Fruit fly (Drosophila melanogaster) whole organism, embryonic: Measurements from ENCODE around the gene TBC1D16.
A peak's percentile ranks its signal among the peaks of the same experiment; 100 is the strongest.

ENCODE experiments used
- Atf3 ChIP-seq: fragments of 200-800 bp; sonication (Bioruptor generic); optimal IDR thresholded peaks from 3 replicates; lab custom pipeline; 2016; ENCODE audit warnings: missing biosample characterization, missing genetic modification characterization
- Bteb2 ChIP-seq: fragments of 200-800 bp; sonication (Bioruptor generic); optimal IDR thresholded peaks from 2 replicates; lab custom pipeline; 2016; ENCODE audit warnings: missing biosample characterization, missing genetic modification characterization
- CG1024 ChIP-seq: fragments of 200-800 bp; sonication (Bioruptor generic); IDR thresholded peaks from 2 replicates; pipeline ENCODE4 v1.3.6; 2022; ENCODE audit warnings: missing biosample characterization, missing genetic modification characterization
- CG11247 ChIP-seq: fragments of 200-800 bp; sonication (Bioruptor generic); IDR thresholded peaks from 2 replicates; pipeline ENCODE4 v1.3.6; 2022; ENCODE audit warnings: missing biosample characterization, missing genetic modification characterization
- CG11696 ChIP-seq: fragments of 200-800 bp; sonication (Bioruptor generic); IDR thresholded peaks from 2 replicates; pipeline ENCODE4 v1.3.6; 2022; ENCODE audit warnings: missing biosample characterization, missing genetic modification characterization
- CG14014 ChIP-seq: fragments of 200-800 bp; sonication (Bioruptor generic); IDR thresholded peaks from 2 replicates; pipeline ENCODE4 v1.3.6; 2022; ENCODE audit warnings: missing biosample characterization, missing genetic modification characterization
- CG14050 ChIP-seq: fragments of 200-800 bp; sonication (Bioruptor generic); IDR thresholded peaks from 3 replicates; pipeline ENCODE4 v1.3.6; 2022; ENCODE audit warnings: missing biosample characterization, missing genetic modification characterization
- CG15011 ChIP-seq: fragments of 200-800 bp; sonication (Bioruptor generic); optimal IDR thresholded peaks from 3 replicates; lab custom pipeline; 2018; ENCODE audit warnings: missing biosample characterization, mild to moderate bottlenecking, missing genetic modification characterization
- CG16813 ChIP-seq: fragments of 200-800 bp; sonication (Bioruptor generic); IDR thresholded peaks from 3 replicates; pipeline ENCODE4 v1.3.6; 2022; ENCODE audit warnings: missing biosample characterization, missing genetic modification characterization; ENCODE audit not compliant: partially characterized antibody
- CG17829 ChIP-seq: fragments of 200-800 bp; optimal IDR thresholded peaks from 2 replicates; lab custom pipeline; 2019; ENCODE audit warnings: missing biosample characterization, mild to moderate bottlenecking, missing genetic modification characterization, moderate library complexity
- CG1792 ChIP-seq: fragments of 200-800 bp; sonication (Bioruptor generic); optimal IDR thresholded peaks from 2 replicates; lab custom pipeline; 2016; ENCODE audit warnings: missing biosample characterization, missing genetic modification characterization
- CG2129 ChIP-seq: fragments of 200-800 bp; sonication (Bioruptor generic); IDR thresholded peaks from 2 replicates; pipeline ENCODE4 v1.3.6; 2022; ENCODE audit warnings: missing biosample characterization, missing genetic modification characterization; ENCODE audit not compliant: partially characterized antibody
- CG43689 ChIP-seq: fragments of 200-800 bp; sonication (Bioruptor generic); IDR thresholded peaks from 2 replicates; pipeline ENCODE4 v1.3.6; 2022; ENCODE audit warnings: missing biosample characterization, missing genetic modification characterization
- CG4617 ChIP-seq: fragments of 200-800 bp; sonication (Bioruptor generic); optimal IDR thresholded peaks from 3 replicates; lab custom pipeline; 2016; ENCODE audit warnings: missing biosample characterization, missing genetic modification characterization, borderline replicate concordance
- CG4820 ChIP-seq: fragments of 200-800 bp; sonication (Bioruptor generic); optimal IDR thresholded peaks from 3 replicates; lab custom pipeline; 2016; ENCODE audit warnings: missing biosample characterization, missing genetic modification characterization
- CG5180 ChIP-seq: fragments of 200-800 bp; sonication (Bioruptor generic); optimal IDR thresholded peaks from 3 replicates; lab custom pipeline; 2017; ENCODE audit warnings: missing biosample characterization, missing genetic modification characterization, mild to moderate bottlenecking, moderate library complexity, missing genetic modification reagents
- CG7271 ChIP-seq: fragments of 200-800 bp; sonication (Bioruptor generic); optimal IDR thresholded peaks from 2 replicates; lab custom pipeline; 2018; ENCODE audit warnings: missing biosample characterization, mild to moderate bottlenecking, missing genetic modification characterization, moderate library complexity
- CkIIα-i1 ChIP-seq: fragments of 200-800 bp; sonication (Bioruptor generic); IDR thresholded peaks from 2 replicates; pipeline ENCODE4 v1.3.6; 2022; ENCODE audit warnings: missing biosample characterization, missing genetic modification characterization
- Drgx ChIP-seq: fragments of 200-800 bp; sonication (Bioruptor generic); IDR thresholded peaks from 2 replicates; pipeline ENCODE4 v1.3.6; 2022; ENCODE audit warnings: missing biosample characterization, missing genetic modification characterization
- Fer1 ChIP-seq: fragments of 200-800 bp; sonication (Bioruptor generic); optimal IDR thresholded peaks from 2 replicates; lab custom pipeline; 2017; ENCODE audit warnings: missing biosample characterization, mild to moderate bottlenecking, missing genetic modification characterization
- HLH4C ChIP-seq: fragments of 200-800 bp; sonication (Bioruptor generic); IDR thresholded peaks from 3 replicates; pipeline ENCODE4 v1.3.6; 2022; ENCODE audit warnings: missing biosample characterization, missing genetic modification characterization; ENCODE audit not compliant: partially characterized antibody
- HLHmδ ChIP-seq: fragments of 200-800 bp; sonication (Bioruptor generic); optimal IDR thresholded peaks from 2 replicates; lab custom pipeline; 2018; ENCODE audit warnings: missing biosample characterization, mild to moderate bottlenecking, missing genetic modification characterization, moderate library complexity
- Jarid2 ChIP-seq: fragments of 200-800 bp; sonication (Bioruptor generic); optimal IDR thresholded peaks from 3 replicates; lab custom pipeline; 2017; ENCODE audit warnings: mild to moderate bottlenecking, missing biosample characterization, missing genetic modification reagents, missing genetic modification characterization
- Optix ChIP-seq: fragments of 200-800 bp; sonication (Bioruptor generic); IDR thresholded peaks from 3 replicates; pipeline ENCODE4 v1.3.6; 2022; ENCODE audit warnings: missing biosample characterization, missing genetic modification characterization
- PHDP ChIP-seq: fragments of 200-800 bp; sonication (Bioruptor generic); optimal IDR thresholded peaks from 3 replicates; lab custom pipeline; 2018; ENCODE audit warnings: missing biosample characterization, mild to moderate bottlenecking, missing genetic modification characterization, moderate library complexity
- Rx ChIP-seq: fragments of 200-800 bp; sonication (Bioruptor generic); IDR thresholded peaks from 2 replicates; pipeline ENCODE4 v1.3.6; 2022; ENCODE audit warnings: missing biosample characterization, missing genetic modification characterization
- Sry-δ ChIP-seq: fragments of 200-800 bp; sonication (Bioruptor generic); optimal IDR thresholded peaks from 2 replicates; lab custom pipeline; 2016; ENCODE audit warnings: missing biosample characterization, missing genetic modification characterization
- Ssrp ChIP-seq: fragments of 200-800 bp; sonication (Bioruptor generic); optimal IDR thresholded peaks from 2 replicates; lab custom pipeline; 2018; ENCODE audit warnings: missing biosample characterization, mild to moderate bottlenecking, missing genetic modification characterization, moderate library complexity
- ac ChIP-seq: fragments of 200-800 bp; sonication (Bioruptor generic); optimal IDR thresholded peaks from 3 replicates; lab custom pipeline; 2017; ENCODE audit warnings: missing biosample characterization, mild to moderate bottlenecking, missing genetic modification characterization
- ap ChIP-seq: fragments of 200-800 bp; sonication (Bioruptor generic); IDR thresholded peaks from 2 replicates; pipeline ENCODE4 v1.3.6; 2022; ENCODE audit warnings: missing biosample characterization, missing genetic modification characterization
- ara ChIP-seq: fragments of 200-800 bp; sonication (Bioruptor generic); IDR thresholded peaks from 2 replicates; pipeline ENCODE4 v1.3.6; 2022; ENCODE audit warnings: missing biosample characterization, missing genetic modification characterization
- bbx ChIP-seq: fragments of 200-800 bp; sonication (Bioruptor generic); IDR thresholded peaks from 2 replicates; pipeline ENCODE4 v1.3.6; 2022; ENCODE audit warnings: missing biosample characterization, missing genetic modification characterization; ENCODE audit not compliant: partially characterized antibody
- bowl ChIP-seq: fragments of 200-800 bp; sonication (Bioruptor generic); IDR thresholded peaks from 2 replicates; pipeline ENCODE4 v1.3.6; 2022; ENCODE audit warnings: missing biosample characterization, missing genetic modification characterization
- cato ChIP-seq: fragments of 200-800 bp; sonication (Bioruptor generic); optimal IDR thresholded peaks from 2 replicates; lab custom pipeline; 2016; ENCODE audit warnings: missing biosample characterization, missing genetic modification characterization, borderline replicate concordance
- croc ChIP-seq: fragments of 200-800 bp; sonication (Bioruptor generic); conservative IDR thresholded peaks from 3 replicates; pipeline ENCODE4 v1.3.6; 2022; ENCODE audit warnings: missing biosample characterization, missing genetic modification characterization
- crol ChIP-seq: fragments of 200-800 bp; sonication (Bioruptor generic); IDR thresholded peaks from 2 replicates; pipeline ENCODE4 v1.3.6; 2022; ENCODE audit warnings: missing biosample characterization, missing genetic modification characterization
- dm ChIP-seq: fragments of 200-800 bp; sonication (Bioruptor generic); optimal IDR thresholded peaks from 3 replicates; lab custom pipeline; 2016; ENCODE audit warnings: missing biosample characterization, missing genetic modification characterization
- grau ChIP-seq: fragments of 200-800 bp; optimal IDR thresholded peaks from 3 replicates; lab custom pipeline; 2019; ENCODE audit warnings: missing biosample characterization, mild to moderate bottlenecking, missing genetic modification characterization, moderate library complexity
- kah ChIP-seq: fragments of 200-800 bp; sonication (Bioruptor generic); optimal IDR thresholded peaks from 2 replicates; lab custom pipeline; 2018; ENCODE audit warnings: missing biosample characterization, mild to moderate bottlenecking, missing genetic modification characterization
- knrl ChIP-seq: fragments of 200-800 bp; sonication (Bioruptor generic); IDR thresholded peaks from 3 replicates; pipeline ENCODE4 v1.3.6; 2022; ENCODE audit warnings: missing biosample characterization, missing genetic modification characterization; ENCODE audit not compliant: partially characterized antibody
- nau ChIP-seq: fragments of 200-800 bp; sonication (Bioruptor generic); optimal IDR thresholded peaks from 3 replicates; lab custom pipeline; 2017; ENCODE audit warnings: missing biosample characterization, mild to moderate bottlenecking, missing genetic modification characterization, missing genetic modification reagents
- ranshi ChIP-seq: fragments of 200-800 bp; sonication (Bioruptor generic); IDR thresholded peaks from 2 replicates; pipeline ENCODE4 v1.3.6; 2022; ENCODE audit warnings: missing biosample characterization, missing genetic modification characterization
- run ChIP-seq: fragments of 200-800 bp; sonication (Bioruptor generic); optimal IDR thresholded peaks from 3 replicates; lab custom pipeline; 2018; ENCODE audit warnings: missing biosample characterization, mild to moderate bottlenecking, missing genetic modification characterization
- sc ChIP-seq, 3 experiments: fragments of >200 bp in 2 of 3; fragments of 200-800 bp in 1 of 3; sonication (Bioruptor generic) in 1 of 3; optimal IDR thresholded peaks; 2 replicates in 2 of 3; 3 replicates in 1 of 3; lab custom pipeline; 2017; ENCODE audit warnings: mild to moderate bottlenecking in 1 of 3, missing biosample characterization in 1 of 3, missing genetic modification characterization in 1 of 3, missing genetic modification reagents in 1 of 3
- sens-2 ChIP-seq: fragments of 200-800 bp; sonication (Bioruptor generic); IDR thresholded peaks from 2 replicates; pipeline ENCODE4 v1.3.6; 2022; ENCODE audit warnings: missing biosample characterization, missing genetic modification characterization
- stwl ChIP-seq: fragments of 200-800 bp; sonication (Bioruptor generic); optimal IDR thresholded peaks from 3 replicates; lab custom pipeline; 2018; ENCODE audit warnings: missing biosample characterization, mild to moderate bottlenecking, missing genetic modification characterization, moderate library complexity
- trem ChIP-seq: fragments of 200-800 bp; optimal IDR thresholded peaks from 3 replicates; lab custom pipeline; 2019; ENCODE audit warnings: missing biosample characterization, mild to moderate bottlenecking, missing genetic modification characterization, moderate library complexity
- usp ChIP-seq: fragments of >200 bp; optimal IDR thresholded peaks from 2 replicates; lab custom pipeline; 2017; ENCODE audit warnings: missing biosample characterization, missing genetic modification characterization

The TBC1D16 gene

dm6 chr2L:10387869-10388726 is 47.4 kb downstream of the TBC1D16 start, which contains the start of gene da (continued):
- TF ChIP-seq CG15011 (GFP tag; lab: Kevin White, UChicago), result no peak
- no peak for TF ChIP-seq nau
- TF ChIP-seq Drgx (GFP tag; lab: Robert Waterston, UW), result peak; percentile 37; the same call in 1 of the 2 replicates
- no peak for TF ChIP-seq CkIIα-i1
- TF ChIP-seq ara (GFP tag; lab: Robert Waterston, UW), result no peak
- peak; percentile 64 for TF ChIP-seq CG16813 (GFP tag; lab: Robert Waterston, UW)
- TF ChIP-seq grau (tag; lab: Kevin White, UChicago), result peak; percentile 69
- peak; percentile 76 for TF ChIP-seq dm (GFP tag; lab: Kevin White, UChicago)
- 0 out of 2 replicates have a peak, but pooled peaks have one; percentile 17 for TF ChIP-seq ranshi (GFP tag; lab: Robert Waterston, UW)
- TF ChIP-seq Bteb2, result peak; percentile 67
- no peak; the same call in 1 of the 2 replicates for TF ChIP-seq Rx (GFP tag; lab: Robert Waterston, UW)
- no peak for TF ChIP-seq Jarid2 (GFP tag; lab: Kevin White, UChicago)
- TF ChIP-seq sc (optimal IDR thresholded peaks at IDR 0.05; lab: Kevin White, UChicago), result no peak
- no peak for TF ChIP-seq sc (GFP tag; optimal IDR thresholded peaks at IDR 0.05; lab: Kevin White, UChicago)
- peak; percentile 26 for TF ChIP-seq Fer1
- peak; percentile 34 for TF ChIP-seq CG1792 (GFP tag; lab: Kevin White, UChicago)
- TF ChIP-seq CG4820 (GFP tag; lab: Kevin White, UChicago), result peak; percentile 35
- no peak for TF ChIP-seq croc (GFP tag; lab: Robert Waterston, UW)
- no peak for TF ChIP-seq bowl
- no peak for TF ChIP-seq ac (GFP tag; lab: Kevin White, UChicago)
- TF ChIP-seq Ssrp (tag; lab: Kevin White, UChicago), result peak; percentile 58
- TF ChIP-seq CG14014 (GFP tag; lab: Robert Waterston, UW), result peak; percentile 64; the same call in 1 of the 2 replicates
- peak; percentile 54; the same call in 1 of the 2 replicates for TF ChIP-seq CG11247
- TF ChIP-seq trem (tag; lab: Kevin White, UChicago), result peak; percentile 59
- TF ChIP-seq stwl (tag; lab: Kevin White, UChicago), result peak; percentile 65
- TF ChIP-seq ap (GFP tag; lab: Robert Waterston, UW), result no peak
- no peak for TF ChIP-seq Optix (GFP tag; lab: Robert Waterston, UW)
- no peak for TF ChIP-seq sens-2 (GFP tag; lab: Robert Waterston, UW)
- TF ChIP-seq CG43689 (GFP tag; lab: Robert Waterston, UW), result no peak
- peak; percentile 50; the same call in 1 of the 3 replicates for TF ChIP-seq knrl
- no peak for TF ChIP-seq CG11696 (GFP tag; lab: Robert Waterston, UW)
- no peak for TF ChIP-seq crol (GFP tag; lab: Robert Waterston, UW)
- no peak for TF ChIP-seq run
- TF ChIP-seq CG1024 (GFP tag; lab: Robert Waterston, UW), result peak; percentile 96
- peak; percentile 76 for TF ChIP-seq CG17829
- peak; percentile 68 for TF ChIP-seq PHDP (tag; lab: Kevin White, UChicago)
- TF ChIP-seq Atf3 (GFP tag; lab: Kevin White, UChicago), result peak; percentile 72
- peak; percentile 61; the same call in 2 of the 3 replicates for TF ChIP-seq HLH4C
- no peak for TF ChIP-seq HLHmδ (GFP tag; lab: Kevin White, UChicago)
- TF ChIP-seq CG4617 (GFP tag; lab: Kevin White, UChicago), result peak; percentile 49
- no peak for TF ChIP-seq cato
- TF ChIP-seq bbx (GFP tag; lab: Robert Waterston, UW), result peak; percentile 60
- TF ChIP-seq Sry-δ (GFP tag; lab: Kevin White, UChicago), result peak; percentile 71
- TF ChIP-seq CG14050 (GFP tag; lab: Robert Waterston, UW), result no peak
- no peak for TF ChIP-seq CG2129
- peak; percentile 7 for TF ChIP-seq kah (GFP tag; lab: Kevin White, UChicago)
- no peak for TF ChIP-seq usp
- TF ChIP-seq CG7271, result peak; percentile 3
- no peak for TF ChIP-seq CG5180 (GFP tag; lab: Kevin White, UChicago)
